Worm (Caenorhabditis elegans): ENCODE data around the gene F36G3.3.

Gene F36G3.3

DNA sequence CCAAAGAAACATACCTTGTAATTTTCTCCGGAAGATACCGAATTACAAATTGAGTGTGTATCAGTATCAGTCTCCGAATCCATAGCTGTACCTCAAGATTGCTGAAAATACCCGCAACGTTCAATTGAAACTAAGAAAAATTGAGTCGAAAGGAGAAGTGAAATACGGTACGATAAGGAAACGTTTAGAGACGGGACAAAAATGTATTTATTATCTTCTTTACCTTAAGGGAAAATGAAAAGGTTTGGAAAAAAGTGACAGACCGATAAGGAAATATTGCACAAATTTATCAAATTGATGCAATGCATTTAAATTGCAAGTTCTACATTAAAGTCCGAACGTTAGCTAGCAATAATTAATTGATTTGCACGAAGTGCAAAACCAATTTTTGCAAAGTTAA, 9.5 kb upstream of the F36G3.3 start, which contains the start of gene F36G3.1:
TSS of gene F36G3.1 (minus strand) at position 101 of the 400 bp plus-strand sequence.
- TF ChIP-seq lin-11 (tag; optimal IDR thresholded peaks at IDR 0.05) = no peak
- no peak for TF ChIP-seq nhr-21 (tag; optimal IDR thresholded peaks at IDR 0.05)
- TF ChIP-seq peb-1 (tag; optimal IDR thresholded peaks at IDR 0.05) = no peak
- TF ChIP-seq Y55F3AM.14 (GFP tag; optimal IDR thresholded peaks at IDR 0.05) = no peak
- TF ChIP-seq R02D3.7 (tag; optimal IDR thresholded peaks at IDR 0.05) = no peak
- no peak for TF ChIP-seq blmp-1 (tag; optimal IDR thresholded peaks at IDR 0.05; ENCODE audit: insufficient read depth)
- TF ChIP-seq nhr-11 (tag; optimal IDR thresholded peaks at IDR 0.05) = no peak
- no peak for TF ChIP-seq sem-4 (tag; optimal IDR thresholded peaks at IDR 0.05)
- TF ChIP-seq sma-3 (GFP tag; optimal IDR thresholded peaks at IDR 0.05) = no peak
- no peak for TF ChIP-seq C34F6.9 (tag; optimal IDR thresholded peaks at IDR 0.05)
- no peak for TF ChIP-seq lin-13 (GFP tag; optimal IDR thresholded peaks at IDR 0.05)
- no peak for TF ChIP-seq nhr-12 (tag; optimal IDR thresholded peaks at IDR 0.05)
- no peak for TF ChIP-seq ama-1 (optimal IDR thresholded peaks at IDR 0.05)
- TF ChIP-seq gmeb-1 (tag; optimal IDR thresholded peaks at IDR 0.05) = no peak
- no peak for TF ChIP-seq fos-1 (tag; optimal IDR thresholded peaks at IDR 0.05)
- no peak for TF ChIP-seq unc-39 (tag; optimal IDR thresholded peaks at IDR 0.05)

DNA sequence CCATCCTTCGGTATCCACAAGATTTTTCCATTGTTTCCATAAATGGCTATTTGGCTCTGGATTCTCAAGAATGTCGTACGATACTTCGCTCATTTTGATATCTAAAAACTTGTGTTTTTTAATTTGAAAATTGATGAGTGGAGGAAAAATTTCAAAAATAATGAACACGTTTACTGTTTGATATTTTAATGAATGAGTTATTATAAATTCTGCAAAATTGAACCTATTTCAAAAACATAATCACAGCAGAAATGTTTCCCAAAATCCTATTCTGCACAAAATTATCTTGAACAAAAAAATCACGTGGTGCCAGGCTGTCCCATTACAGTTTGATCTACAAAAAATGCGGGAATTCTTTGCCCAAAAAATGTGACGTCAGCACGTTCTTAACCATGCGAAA, 4.5 kb upstream of the F36G3.3 start, which contains the start of gene F36G3.2:
TSS of gene F36G3.2 (minus strand) at position 101 of the 400 bp plus-strand sequence.
- TF ChIP-seq nhr-12 (tag; optimal IDR thresholded peaks at IDR 0.05) (no peak), skn-1 (tag; optimal IDR thresholded peaks at IDR 0.05) (no peak), ZK546.5 (tag; optimal IDR thresholded peaks at IDR 0.05) (no peak), zag-1 (tag; optimal IDR thresholded peaks at IDR 0.05) (no peak), ztf-4 (tag; optimal IDR thresholded peaks at IDR 0.05) (no peak), unc-39 (tag; optimal IDR thresholded peaks at IDR 0.05) (no peak), Y55F3AM.14 (GFP tag; optimal IDR thresholded peaks at IDR 0.05) (no peak), sma-9 (GFP tag; optimal IDR thresholded peaks at IDR 0.05) (no peak), sma-9 (tag; optimal IDR thresholded peaks at IDR 0.05) (no peak), lsy-2 (tag; optimal IDR thresholded peaks at IDR 0.05) (no peak), aly-2 (tag; optimal IDR thresholded peaks at IDR 0.05) (no peak), ztf-1 (GFP tag; conservative IDR thresholded peaks at IDR 0.05) (no peak), gmeb-1 (tag; optimal IDR thresholded peaks at IDR 0.05) (no peak), fos-1 (tag; optimal IDR thresholded peaks at IDR 0.05) (no peak), alr-1 (tag; optimal IDR thresholded peaks at IDR 0.05) (no peak), sma-3 (GFP tag; optimal IDR thresholded peaks at IDR 0.05) (no peak), unc-62 (GFP tag; optimal IDR thresholded peaks at IDR 0.05) (no peak), ceh-82 (tag; optimal IDR thresholded peaks at IDR 0.05) (no peak)

DNA sequence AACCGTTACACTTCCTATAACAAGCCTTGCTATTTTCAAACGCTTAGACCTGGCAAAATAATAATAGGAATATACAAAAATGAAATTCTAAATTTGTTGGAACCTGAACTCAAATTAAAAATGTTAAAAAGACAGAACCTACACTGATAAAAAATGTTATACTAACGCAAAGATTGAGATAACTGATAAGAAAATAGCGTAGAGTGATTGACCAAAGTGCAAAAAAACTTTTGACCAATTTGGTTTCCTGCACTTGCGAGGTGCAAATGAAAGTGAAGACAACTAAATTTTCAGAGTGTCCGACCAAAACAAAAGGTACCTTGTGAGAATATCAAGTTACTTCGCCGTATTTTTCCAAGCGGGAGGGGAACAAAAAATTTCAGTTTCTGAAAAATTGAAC, 3.1 kb upstream of the F36G3.3 start:
- TF ChIP-seq R02D3.7 (tag; optimal IDR thresholded peaks at IDR 0.05) (no peak), fos-1 (tag; optimal IDR thresholded peaks at IDR 0.05) (peak; percentile 30)

DNA sequence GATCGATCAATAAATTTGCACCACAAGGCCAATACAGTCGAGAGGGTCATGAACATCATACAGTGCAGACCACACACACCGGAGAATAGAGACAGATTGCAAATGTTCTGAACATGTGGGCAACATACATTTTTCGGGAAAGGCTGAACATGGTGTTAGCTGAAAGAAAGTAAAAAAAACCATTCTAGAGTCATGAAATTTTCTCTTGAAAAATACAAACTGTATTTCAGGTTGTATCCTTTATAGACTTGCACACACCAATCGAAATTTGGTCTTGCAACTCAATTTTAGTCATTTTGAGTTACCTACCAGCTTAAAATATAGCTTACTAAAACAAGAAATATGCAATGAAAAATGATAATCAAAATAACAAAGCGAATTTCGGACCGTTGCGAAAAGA, 2.6 kb upstream of the F36G3.3 start:
- TF ChIP-seq lsy-2 (tag; optimal IDR thresholded peaks at IDR 0.05) (no peak), ztf-11 (tag; optimal IDR thresholded peaks at IDR 0.05) (no peak), nhr-11 (tag; optimal IDR thresholded peaks at IDR 0.05) (no peak), nhr-237 (tag; optimal IDR thresholded peaks at IDR 0.05) (no peak), sma-9 (GFP tag; optimal IDR thresholded peaks at IDR 0.05) (no peak), sma-9 (tag; optimal IDR thresholded peaks at IDR 0.05) (no peak)

DNA sequence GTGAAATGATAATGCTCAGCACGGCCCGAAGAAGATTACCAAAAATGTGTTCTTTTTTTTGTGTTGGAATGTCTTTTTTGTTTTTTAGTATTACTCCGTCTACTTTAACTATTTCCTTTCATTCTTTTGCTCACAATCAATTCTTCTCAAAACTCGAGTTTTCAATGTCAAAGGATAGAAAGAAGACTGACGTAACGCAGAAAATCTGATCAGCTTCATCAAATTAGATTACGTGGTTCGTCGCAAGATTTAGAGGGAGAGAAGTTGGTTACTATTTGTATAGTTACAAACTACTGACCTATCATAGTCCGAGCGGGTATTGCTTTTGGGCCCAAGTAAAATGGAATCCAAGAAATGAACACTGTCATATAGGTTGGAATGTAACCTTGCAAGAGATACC, 5.0 kb downstream of the F36G3.3 start:
- TF ChIP-seq mbf-1 (tag; optimal IDR thresholded peaks at IDR 0.05) (no peak), lin-13 (GFP tag; optimal IDR thresholded peaks at IDR 0.05) (no peak), sma-9 (GFP tag; optimal IDR thresholded peaks at IDR 0.05) (peak; percentile 60), sma-9 (tag; optimal IDR thresholded peaks at IDR 0.05) (no peak), Y55F3AM.14 (GFP tag; optimal IDR thresholded peaks at IDR 0.05) (no peak), lin-11 (tag; optimal IDR thresholded peaks at IDR 0.05) (no peak)

DNA sequence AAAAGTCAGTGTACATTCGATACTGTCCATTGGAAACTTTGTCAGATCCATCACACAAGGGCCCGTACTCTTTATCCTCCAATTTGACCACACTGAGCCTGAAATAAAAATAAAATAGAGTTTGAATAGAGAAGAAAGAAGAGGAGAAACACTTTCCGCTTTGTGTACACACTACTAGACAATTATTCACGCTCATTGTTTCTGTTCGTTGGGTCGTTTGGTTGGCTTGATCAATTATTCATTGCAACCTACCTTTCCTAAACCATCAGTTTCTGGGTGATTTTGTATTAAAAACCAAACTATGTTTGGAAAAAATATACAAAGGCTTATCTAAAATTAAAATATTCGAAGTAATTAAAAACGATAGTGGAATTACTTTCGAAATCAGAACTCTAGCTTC, 6.1 kb downstream of the F36G3.3 start:
- TF ChIP-seq nhr-237 (tag; optimal IDR thresholded peaks at IDR 0.05) = no peak
- no peak for TF ChIP-seq C34F6.9 (tag; optimal IDR thresholded peaks at IDR 0.05)
- no peak for TF ChIP-seq nhr-23 (tag; optimal IDR thresholded peaks at IDR 0.05)
- TF ChIP-seq aly-2 (tag; optimal IDR thresholded peaks at IDR 0.05) = no peak
- no peak for TF ChIP-seq unc-39 (tag; optimal IDR thresholded peaks at IDR 0.05)
- TF ChIP-seq egl-27 (tag; optimal IDR thresholded peaks at IDR 0.05) = no peak
- TF ChIP-seq gmeb-1 (tag; optimal IDR thresholded peaks at IDR 0.05) = no peak
- TF ChIP-seq nhr-129 (tag; optimal IDR thresholded peaks at IDR 0.05) = no peak
- no peak for TF ChIP-seq ztf-1 (GFP tag; conservative IDR thresholded peaks at IDR 0.05)
- no peak for TF ChIP-seq Y55F3AM.14 (GFP tag; optimal IDR thresholded peaks at IDR 0.05)
- no peak for TF ChIP-seq nhr-25 (tag; optimal IDR thresholded peaks at IDR 0.05)
- no peak for TF ChIP-seq mbf-1 (tag; optimal IDR thresholded peaks at IDR 0.05)
- no peak for TF ChIP-seq F13H6.1 (tag; optimal IDR thresholded peaks at IDR 0.05)
- no peak for TF ChIP-seq sem-4 (tag; optimal IDR thresholded peaks at IDR 0.05)
- TF ChIP-seq crh-2 (tag; optimal IDR thresholded peaks at IDR 0.05) = no peak
- TF ChIP-seq sma-3 (GFP tag; optimal IDR thresholded peaks at IDR 0.05) = no peak
- no peak for TF ChIP-seq ZK546.5 (tag; optimal IDR thresholded peaks at IDR 0.05)
